Worm (Caenorhabditis elegans) whole organism, L4/young adult: ENCODE measurements around the gene ule-3.

Experiments
- W03F9.2 ChIP-seq: fragments of 150-350 bp; optimal IDR thresholded peaks from 2 replicates; lab custom pipeline; 2014; ENCODE audit warnings: missing biosample characterization, missing genetic modification characterization
- dao-5 ChIP-seq: sonication (generic microtip); optimal IDR thresholded peaks from 2 replicates; lab custom pipeline; 2016; ENCODE audit warnings: missing genotype, missing genetic modification characterization, moderate library complexity, missing compliant biosample characterization
- him-1 ChIP-seq: sonication (generic microtip); optimal IDR thresholded peaks from 2 replicates; lab custom pipeline; 2016; ENCODE audit warnings: missing genotype, missing genetic modification reagents, missing genetic modification characterization, missing compliant biosample characterization

DNA sequence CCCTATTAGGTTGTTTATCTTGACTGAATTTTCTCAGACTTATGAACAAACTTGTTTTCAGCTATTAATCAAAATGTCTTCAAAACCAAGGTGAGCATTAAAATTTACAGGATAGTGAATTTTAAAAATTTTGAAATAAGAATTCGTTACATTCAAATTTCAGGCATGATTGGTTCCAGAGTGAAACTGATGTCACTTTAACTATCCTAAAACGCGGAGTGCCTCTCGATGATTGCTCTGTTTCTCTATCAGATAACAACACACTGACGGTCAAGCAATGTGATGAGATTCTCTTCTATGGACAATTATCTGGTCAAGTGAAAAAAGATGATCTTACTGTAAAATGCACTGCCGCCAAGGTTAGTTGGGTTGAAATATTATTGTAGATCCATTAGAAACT lies 22.2 kb upstream of the ule-3 start, which contains the start of gene D1054.3:
- TF ChIP-seq dao-5 (tag; lab: Kevin White, UChicago) (no peak), him-1 (tag; lab: Kevin White, UChicago) (no peak), W03F9.2 (no peak)
